Worm (Caenorhabditis elegans) whole organism, midembryonic: ENCODE measurements around the gene nap-1.

ENCODE experiments used
- T22C8.4 ChIP-seq: fragments of 200-800 bp; sonication (Bioruptor generic); IDR thresholded peaks from 2 replicates; pipeline ENCODE4 v1.3.6; 2022; ENCODE audit warnings: missing genetic modification characterization, missing compliant biosample characterization
- cog-1 ChIP-seq: sonication (generic microtip); optimal IDR thresholded peaks from 2 replicates; lab custom pipeline; 2016; ENCODE audit warnings: missing genetic modification characterization, missing compliant biosample characterization
- flt-1 ChIP-seq: fragments of 200-800 bp; sonication (Bioruptor generic); IDR thresholded peaks from 2 replicates; pipeline ENCODE4 v1.3.6; 2022; ENCODE audit warnings: missing genetic modification characterization, missing compliant biosample characterization
- klf-2 ChIP-seq: fragments of 200-800 bp; sonication (Bioruptor generic); conservative IDR thresholded peaks from 2 replicates; pipeline ENCODE4 v1.3.6; 2022; ENCODE audit warnings: missing genetic modification reagents, missing genetic modification characterization, missing compliant biosample characterization
- med-1 ChIP-seq: sonication (generic microtip); optimal IDR thresholded peaks from 2 replicates; lab custom pipeline; 2017; ENCODE audit warnings: missing genetic modification characterization, mild to moderate bottlenecking, missing compliant biosample characterization, antibody characterized with exemption, missing genetic modification reagents; ENCODE audit not compliant: insufficient read depth
- ref-1 ChIP-seq: fragments of 200-800 bp; sonication (Bioruptor generic); conservative IDR thresholded peaks from 2 replicates; pipeline ENCODE4 v1.3.6; 2022; ENCODE audit warnings: missing genetic modification reagents, missing genetic modification characterization, missing compliant biosample characterization
- tab-1 ChIP-seq: fragments of 200-800 bp; sonication (Bioruptor generic); IDR thresholded peaks from 2 replicates; pipeline ENCODE4 v1.3.6; 2022; ENCODE audit warnings: missing genetic modification characterization, missing compliant biosample characterization

- TF ChIP-seq klf-2 (GFP tag; lab: Robert Waterston, UW) (no peak), med-1 (GFP tag; lab: Kevin White, UChicago) (no peak), flt-1 (GFP tag; lab: Robert Waterston, UW) (no peak), cog-1 (tag; lab: Kevin White, UChicago) (no peak), T22C8.4 (GFP tag; lab: Robert Waterston, UW) (no peak), tab-1 (GFP tag; lab: Robert Waterston, UW) (no peak), ref-1 (GFP tag; lab: Robert Waterston, UW) (no peak)
Measured at ce11 chrIV:8380266-8380850, 1.2 kb upstream of the nap-1 start.
